Fruit fly (Drosophila melanogaster): ENCODE results near the gene CG14676.
A peak's percentile ranks its signal among the peaks of the same experiment; 100 is the strongest.

The CG14676 gene

dm6 chr3R:5846570-5847270 is at the start of gene CG14676:
TSS of gene CG14676 (plus strand) at chr3R:5847220.
- no peak for TF ChIP-seq fd96Ca (GFP tag; IDR thresholded peaks at IDR 0.05)
- TF ChIP-seq Ets98B (GFP tag; IDR thresholded peaks at IDR 0.05) = no peak
- no peak for TF ChIP-seq CG14655 (GFP tag; optimal IDR thresholded peaks at IDR 0.05)
- no peak for TF ChIP-seq CG32121 (GFP tag; IDR thresholded peaks at IDR 0.05)
- TF ChIP-seq CG17806 (tag; optimal IDR thresholded peaks at IDR 0.05) = no peak
- no peak for TF ChIP-seq CG9948 (tag; optimal IDR thresholded peaks at IDR 0.05)
- no peak for TF ChIP-seq CG8159 (tag; optimal IDR thresholded peaks at IDR 0.05)
- no peak for TF ChIP-seq gl (tag; optimal IDR thresholded peaks at IDR 0.05)
- TF ChIP-seq Snoo (tag; optimal IDR thresholded peaks at IDR 0.05) = no peak
- no peak for TF ChIP-seq rn (GFP tag; IDR thresholded peaks at IDR 0.05)
- no peak for TF ChIP-seq CG12605 (GFP tag; IDR thresholded peaks at IDR 0.05)
- no peak for TF ChIP-seq CG4496 (GFP tag; IDR thresholded peaks at IDR 0.05)
- no peak for TF ChIP-seq EcR (GFP tag; optimal IDR thresholded peaks at IDR 0.05)
- no peak for TF ChIP-seq D1 (tag; optimal IDR thresholded peaks at IDR 0.05)
- no peak for TF ChIP-seq CG8301 (tag; optimal IDR thresholded peaks at IDR 0.05)
- TF ChIP-seq CG15710 (tag; optimal IDR thresholded peaks at IDR 0.05) = no peak
- no peak for TF ChIP-seq Pif1A (GFP tag; optimal IDR thresholded peaks at IDR 0.05)
- no peak for TF ChIP-seq CG34367 (tag; optimal IDR thresholded peaks at IDR 0.05)

DNA sequence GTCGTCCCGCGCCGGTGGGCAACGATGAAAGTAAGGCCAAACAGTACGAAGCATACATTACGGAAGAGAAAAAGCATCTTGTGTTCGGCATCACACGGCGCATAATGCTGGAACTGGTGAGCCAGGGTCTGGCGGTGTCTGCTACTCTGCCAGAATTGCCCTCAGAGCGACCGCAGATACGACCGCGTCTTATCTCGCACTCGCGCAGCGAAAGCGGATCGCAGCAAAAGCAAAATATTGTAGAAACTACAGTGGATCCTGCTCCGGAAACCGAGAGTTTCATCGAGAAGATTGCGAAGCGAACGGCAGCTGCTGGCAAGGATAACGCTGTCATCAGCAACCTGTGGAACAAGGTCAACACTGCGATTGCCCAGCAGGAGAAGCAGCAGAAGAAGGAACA is 49.3 kb upstream of the CG14676 start:
- TF ChIP-seq CG17806 (tag; optimal IDR thresholded peaks at IDR 0.05) (no peak), gl (tag; optimal IDR thresholded peaks at IDR 0.05) (no peak), CG15710 (tag; optimal IDR thresholded peaks at IDR 0.05) (no peak), CG13204 (GFP tag; optimal IDR thresholded peaks at IDR 0.05) (no peak), CG8301 (tag; optimal IDR thresholded peaks at IDR 0.05) (no peak), CG14655 (GFP tag; optimal IDR thresholded peaks at IDR 0.05) (no peak), CG32121 (GFP tag; IDR thresholded peaks at IDR 0.05) (no peak), D1 (tag; optimal IDR thresholded peaks at IDR 0.05) (no peak), CG34367 (tag; optimal IDR thresholded peaks at IDR 0.05) (no peak)

DNA sequence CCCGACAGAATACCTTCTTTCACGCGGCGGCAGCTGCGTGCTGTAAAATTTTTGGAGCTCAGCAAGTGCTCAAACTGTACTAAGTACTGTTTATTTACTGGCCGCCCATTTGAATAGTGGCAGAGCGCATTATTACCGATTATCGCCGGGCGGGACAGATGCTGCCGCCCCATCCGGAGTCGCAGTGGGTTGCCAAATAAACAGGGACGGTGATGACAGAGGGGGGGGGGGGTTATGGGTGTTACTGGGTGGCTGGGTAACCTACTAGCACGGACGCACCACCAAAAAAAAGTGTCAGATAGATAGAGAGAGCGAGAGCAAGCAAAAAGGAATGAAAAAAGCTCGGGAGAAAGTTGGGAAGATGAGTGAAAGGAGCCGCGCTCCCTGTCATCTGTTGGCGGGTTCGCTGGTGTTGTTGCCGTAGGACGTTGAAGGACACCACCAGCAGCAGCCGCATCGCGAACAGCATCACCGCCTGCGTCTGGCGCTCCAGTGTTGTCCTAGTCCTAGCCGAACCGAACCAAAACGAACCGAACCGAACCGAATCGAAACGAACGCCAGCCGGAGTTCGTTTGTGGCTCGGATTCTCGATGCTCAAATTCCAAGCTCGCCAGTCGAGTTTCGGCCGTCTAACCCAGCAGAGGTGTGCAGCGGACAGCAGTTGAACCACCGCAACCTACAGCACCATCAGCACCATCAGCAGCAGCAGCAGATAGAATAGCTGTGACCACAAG is 45.1 kb upstream of the CG14676 start, which contains the start of gene CG11000:
Gene CG11000 (plus strand): TSS at position 626 of the 734 bp plus-strand sequence.
- TF ChIP-seq D1 (tag; optimal IDR thresholded peaks at IDR 0.05) (no peak), CG13204 (GFP tag; optimal IDR thresholded peaks at IDR 0.05) (peak; percentile 44)

DNA sequence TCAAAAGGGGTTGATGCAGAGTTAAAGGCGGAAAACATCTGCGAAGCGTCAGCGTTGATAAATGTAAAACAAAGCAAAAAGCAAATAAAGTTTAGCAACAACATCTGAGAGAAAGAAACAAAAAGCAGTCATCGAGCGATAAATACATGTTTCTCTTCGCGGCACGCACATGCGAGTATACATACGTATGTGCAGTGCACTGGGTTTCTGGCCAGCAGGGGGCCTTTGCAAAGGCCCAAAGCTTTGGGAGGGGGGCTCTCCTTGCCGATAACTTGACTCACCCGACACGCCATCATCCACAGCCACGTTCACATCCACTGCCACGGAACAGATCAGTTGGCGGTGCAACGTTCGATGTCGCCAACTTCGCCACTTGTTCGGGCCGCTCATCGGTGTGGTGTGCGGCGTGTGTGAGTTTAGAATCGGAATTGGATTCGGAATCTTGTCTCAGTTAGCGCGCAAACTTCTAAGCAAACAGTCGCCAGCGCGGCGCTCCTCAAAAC is 33.8 kb upstream of the CG14676 start, which contains the start of gene CG42675:
Gene CG42675 (plus strand): TSS at position 453 of the 503 bp plus-strand sequence.
- no peak for TF ChIP-seq CG8159 (tag; optimal IDR thresholded peaks at IDR 0.05)
- no peak for TF ChIP-seq D1 (tag; optimal IDR thresholded peaks at IDR 0.05)
- TF ChIP-seq CG15710 (tag; optimal IDR thresholded peaks at IDR 0.05) = no peak
- TF ChIP-seq Pif1A (GFP tag; optimal IDR thresholded peaks at IDR 0.05) = no peak
- TF ChIP-seq EcR (GFP tag; optimal IDR thresholded peaks at IDR 0.05) = no peak
- TF ChIP-seq CG32121 (GFP tag; IDR thresholded peaks at IDR 0.05) = peak; percentile 14; the same call in 1 of the 2 replicates
- TF ChIP-seq CG14655 (GFP tag; optimal IDR thresholded peaks at IDR 0.05) = no peak
- no peak for TF ChIP-seq CG8301 (tag; optimal IDR thresholded peaks at IDR 0.05)
- TF ChIP-seq fd96Ca (GFP tag; IDR thresholded peaks at IDR 0.05) = no peak
- no peak for TF ChIP-seq CG13204 (GFP tag; optimal IDR thresholded peaks at IDR 0.05)
- no peak for TF ChIP-seq Pif1B (GFP tag; optimal IDR thresholded peaks at IDR 0.05)
- no peak for TF ChIP-seq CG17806 (tag; optimal IDR thresholded peaks at IDR 0.05)
- TF ChIP-seq CG10348 (GFP tag; IDR thresholded peaks at IDR 0.05) = no peak
- peak; percentile 37; the same call in 1 of the 2 replicates for TF ChIP-seq Ets98B (GFP tag; IDR thresholded peaks at IDR 0.05)
- no peak for TF ChIP-seq CG12605 (GFP tag; IDR thresholded peaks at IDR 0.05)
- peak; percentile 63; the same call in 2 of the 3 replicates for TF ChIP-seq CG4496 (GFP tag; IDR thresholded peaks at IDR 0.05)
- no peak for TF ChIP-seq Snoo (tag; optimal IDR thresholded peaks at IDR 0.05)
- no peak for TF ChIP-seq rn (GFP tag; IDR thresholded peaks at IDR 0.05)
- no peak for TF ChIP-seq CG9948 (tag; optimal IDR thresholded peaks at IDR 0.05)

dm6 chr3R:5821243-5821642 is 25.8 kb upstream of the CG14676 start, which contains the start of gene Hpr1:
TSS of gene Hpr1 (minus strand) at chr3R:5821440.
- TF ChIP-seq fd96Ca (GFP tag; IDR thresholded peaks at IDR 0.05) = no peak
- TF ChIP-seq CG32121 (GFP tag; IDR thresholded peaks at IDR 0.05) = no peak
- no peak for TF ChIP-seq CG12605 (GFP tag; IDR thresholded peaks at IDR 0.05)
- no peak for TF ChIP-seq Pif1A (GFP tag; optimal IDR thresholded peaks at IDR 0.05)
- no peak for TF ChIP-seq CG10348 (GFP tag; IDR thresholded peaks at IDR 0.05)
- no peak for TF ChIP-seq CG34367 (tag; optimal IDR thresholded peaks at IDR 0.05)
- TF ChIP-seq CG9948 (tag; optimal IDR thresholded peaks at IDR 0.05) = no peak
- TF ChIP-seq Ets98B (GFP tag; IDR thresholded peaks at IDR 0.05) = no peak
- no peak for TF ChIP-seq CG8159 (tag; optimal IDR thresholded peaks at IDR 0.05)
- no peak for TF ChIP-seq EcR (GFP tag; optimal IDR thresholded peaks at IDR 0.05)
- no peak for TF ChIP-seq gl (tag; optimal IDR thresholded peaks at IDR 0.05)
- no peak for TF ChIP-seq rn (GFP tag; IDR thresholded peaks at IDR 0.05)

DNA sequence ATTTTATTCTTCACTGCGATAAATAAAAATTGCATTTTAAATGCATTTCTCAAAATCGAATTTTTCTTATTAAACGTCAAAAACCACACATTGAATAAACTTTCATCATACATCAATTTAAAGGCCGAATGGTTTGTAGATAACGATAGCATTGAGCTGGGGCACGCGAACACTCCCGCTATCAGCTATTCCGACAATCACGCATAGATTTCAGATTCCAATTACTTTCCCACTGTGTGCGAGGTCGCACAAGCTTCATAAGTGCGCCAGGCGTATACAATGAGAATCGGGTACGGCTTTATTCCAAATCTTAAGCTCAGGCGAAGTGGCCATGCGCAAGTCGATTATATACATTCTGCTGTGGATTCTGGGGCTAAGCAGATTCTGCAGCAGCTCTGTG is 25.3 kb upstream of the CG14676 start, which contains the start of gene CG46303:
Gene CG46303 (plus strand): TSS at position 223 of the 400 bp plus-strand sequence.
- no peak for TF ChIP-seq CG34367 (tag; optimal IDR thresholded peaks at IDR 0.05)
- no peak for TF ChIP-seq EcR (GFP tag; optimal IDR thresholded peaks at IDR 0.05)
- no peak for TF ChIP-seq CG14655 (GFP tag; optimal IDR thresholded peaks at IDR 0.05)
- no peak for TF ChIP-seq CG12605 (GFP tag; IDR thresholded peaks at IDR 0.05)
- no peak for TF ChIP-seq CG9948 (tag; optimal IDR thresholded peaks at IDR 0.05)
